Worm (Caenorhabditis elegans) whole organism, L4 larva: ENCODE results near the gene K09H11.15.

Experiments used
- F10B5.3 ChIP-seq: sonication (generic microtip); optimal IDR thresholded peaks from 2 replicates; lab custom pipeline; 2016; ENCODE audit warnings: mild to moderate bottlenecking, missing genetic modification characterization, missing compliant biosample characterization
- F37D6.2 ChIP-seq: sonication (generic microtip); optimal IDR thresholded peaks from 2 replicates; lab custom pipeline; 2016; ENCODE audit warnings: mild to moderate bottlenecking, missing genetic modification characterization, missing compliant biosample characterization
- T20F7.1 ChIP-seq: fragments of 200-800 bp; sonication (Bioruptor generic); optimal IDR thresholded peaks from 2 replicates; lab custom pipeline; 2018; ENCODE audit warnings: mild to moderate bottlenecking, missing genetic modification characterization, missing compliant biosample characterization
- T26A8.4 ChIP-seq: fragments of 200-800 bp; sonication (Bioruptor generic); IDR thresholded peaks from 2 replicates; pipeline ENCODE4 v1.3.6; 2022; ENCODE audit warnings: missing genetic modification characterization, missing compliant biosample characterization
- Y5F2A.4 ChIP-seq: fragments of 200-800 bp; sonication (Bioruptor generic); optimal IDR thresholded peaks from 2 replicates; lab custom pipeline; 2018; ENCODE audit warnings: mild to moderate bottlenecking, missing genetic modification characterization, missing compliant biosample characterization
- Y75B8A.6 ChIP-seq: fragments of 200-800 bp; sonication (Bioruptor generic); IDR thresholded peaks from 2 replicates; pipeline ENCODE4 v1.3.6; 2022; ENCODE audit warnings: missing genetic modification reagents, missing genetic modification characterization, missing compliant biosample characterization
- ZK546.5 ChIP-seq, 2 experiments: sonication (generic microtip); optimal IDR thresholded peaks; 2 replicates each; lab custom pipeline; 2017; ENCODE audit warnings: missing biosample characterization in 2 of 2, missing genetic modification characterization in 2 of 2
- attf-4 ChIP-seq: sonication (generic microtip); optimal IDR thresholded peaks from 3 replicates; lab custom pipeline; 2017; ENCODE audit warnings: missing biosample characterization, missing genetic modification characterization
- ceh-32 ChIP-seq: sonication (generic microtip); optimal IDR thresholded peaks from 2 replicates; lab custom pipeline; 2016; ENCODE audit warnings: mild to moderate bottlenecking, missing genetic modification characterization, missing compliant biosample characterization; ENCODE audit not compliant: poor library complexity
- ceh-82 ChIP-seq: sonication (generic microtip); optimal IDR thresholded peaks from 2 replicates; lab custom pipeline; 2017; ENCODE audit warnings: missing biosample characterization, missing genetic modification characterization
- ces-1 ChIP-seq: fragments of 150-350 bp; sonication (generic microtip); optimal IDR thresholded peaks from 4 replicates; lab custom pipeline; 2014; ENCODE audit warnings: missing biosample characterization, missing genetic modification reagents, missing genetic modification characterization
- daf-19 ChIP-seq: fragments of 200-800 bp; sonication (Bioruptor generic); conservative IDR thresholded peaks from 2 replicates; pipeline ENCODE4 v1.3.6; 2022; ENCODE audit warnings: missing genetic modification characterization, missing compliant biosample characterization
- dmd-8 ChIP-seq: fragments of 200-800 bp; sonication (Bioruptor generic); IDR thresholded peaks from 2 replicates; pipeline ENCODE4 v1.3.6; 2022; ENCODE audit warnings: missing genetic modification characterization, missing compliant biosample characterization
- dmd-9 ChIP-seq: fragments of 200-800 bp; sonication (Bioruptor generic); IDR thresholded peaks from 2 replicates; pipeline ENCODE4 v1.3.6; 2022; ENCODE audit warnings: missing genetic modification reagents, missing genetic modification characterization, missing compliant biosample characterization
- duxl-1 ChIP-seq: sonication (generic microtip); optimal IDR thresholded peaks from 2 replicates; lab custom pipeline; 2016; ENCODE audit warnings: mild to moderate bottlenecking, missing genetic modification characterization, moderate library complexity, missing compliant biosample characterization; ENCODE audit not compliant: poor library complexity
- hlh-11 ChIP-seq: fragments of 200-800 bp; sonication (Bioruptor generic); optimal IDR thresholded peaks from 2 replicates; lab custom pipeline; 2018; ENCODE audit warnings: mild to moderate bottlenecking, missing genetic modification characterization, missing compliant biosample characterization
- hlh-30 ChIP-seq: sonication (generic microtip); optimal IDR thresholded peaks from 2 replicates; lab custom pipeline; 2017; ENCODE audit warnings: antibody characterized with exemption, mild to moderate bottlenecking, missing genetic modification characterization, missing compliant biosample characterization; ENCODE audit not compliant: insufficient read depth
- jun-1 ChIP-seq: fragments of 150-350 bp; optimal IDR thresholded peaks from 2 replicates; lab custom pipeline; 2014; ENCODE audit warnings: missing biosample characterization, missing genetic modification reagents, missing genetic modification characterization
- lim-7 ChIP-seq: fragments of 200-800 bp; sonication (Bioruptor generic); IDR thresholded peaks from 2 replicates; pipeline ENCODE4 v1.3.6; 2022; ENCODE audit warnings: missing genetic modification characterization, missing compliant biosample characterization
- lin-1 ChIP-seq: fragments of 200-800 bp; sonication (Bioruptor generic); IDR thresholded peaks from 2 replicates; pipeline ENCODE4 v1.3.6; 2022; ENCODE audit warnings: missing genetic modification reagents, missing genetic modification characterization, missing compliant biosample characterization
- lin-13 ChIP-seq: fragments of 150-350 bp; optimal IDR thresholded peaks from 2 replicates; lab custom pipeline; 2014; ENCODE audit warnings: missing biosample characterization, missing genetic modification reagents, missing genetic modification characterization
- lin-15B ChIP-seq: fragments of 150-350 bp; sonication (generic microtip); optimal IDR thresholded peaks from 3 replicates; lab custom pipeline; 2014; ENCODE audit warnings: missing biosample characterization, missing genetic modification characterization
- lin-38 ChIP-seq: fragments of 200-800 bp; sonication (Bioruptor generic); IDR thresholded peaks from 2 replicates; pipeline ENCODE4 v1.3.6; 2022; ENCODE audit warnings: missing genetic modification reagents, missing genetic modification characterization, missing compliant biosample characterization
- lin-39 ChIP-seq: fragments of 150-350 bp; optimal IDR thresholded peaks from 2 replicates; lab custom pipeline; 2014; ENCODE audit warnings: missing biosample characterization, missing genetic modification reagents, missing genetic modification characterization
- lsy-2 ChIP-seq, 2 experiments: fragments of 150-350 bp in 1 of 2; sonication (generic microtip) in 1 of 2; optimal IDR thresholded peaks; 2 replicates each; lab custom pipeline; 2014 to 2017; ENCODE audit warnings: missing biosample characterization in 2 of 2, missing genetic modification characterization in 2 of 2
- mdl-1 ChIP-seq, 2 experiments: fragments of 150-350 bp in 1 of 2; sonication (generic microtip) in 1 of 2; optimal IDR thresholded peaks; 2 replicates each; lab custom pipeline; 2014 to 2017; ENCODE audit warnings: missing biosample characterization in 2 of 2, missing genetic modification characterization in 2 of 2
- mdt-29 ChIP-seq: fragments of 200-800 bp; sonication (Bioruptor generic); IDR thresholded peaks from 2 replicates; pipeline ENCODE4 v1.3.6; 2022; ENCODE audit warnings: missing genetic modification reagents, missing genetic modification characterization, missing compliant biosample characterization
- mxl-3 ChIP-seq: fragments of 200-800 bp; sonication (Bioruptor generic); optimal IDR thresholded peaks from 2 replicates; lab custom pipeline; 2018; ENCODE audit warnings: mild to moderate bottlenecking, missing genetic modification characterization, missing compliant biosample characterization
- nhr-10 ChIP-seq: fragments of 150-350 bp; optimal IDR thresholded peaks from 2 replicates; lab custom pipeline; 2014; ENCODE audit warnings: missing biosample characterization, missing genetic modification characterization
- nhr-102 ChIP-seq: sonication (generic microtip); optimal IDR thresholded peaks from 2 replicates; lab custom pipeline; 2016; ENCODE audit warnings: mild to moderate bottlenecking, missing genetic modification characterization, moderate library complexity, missing compliant biosample characterization
- nhr-11 ChIP-seq: fragments of 150-350 bp; optimal IDR thresholded peaks from 2 replicates; lab custom pipeline; 2014; ENCODE audit warnings: missing biosample characterization, missing genetic modification characterization
- nhr-237 ChIP-seq: sonication (generic microtip); optimal IDR thresholded peaks from 2 replicates; lab custom pipeline; 2017; ENCODE audit warnings: missing biosample characterization, missing genetic modification characterization
- nhr-41 ChIP-seq: fragments of 200-800 bp; sonication (Bioruptor generic); IDR thresholded peaks from 2 replicates; pipeline ENCODE4 v1.3.6; 2022; ENCODE audit warnings: missing genetic modification reagents, missing genetic modification characterization, missing compliant biosample characterization
- nhr-42 ChIP-seq: fragments of 200-800 bp; sonication (Bioruptor generic); IDR thresholded peaks from 2 replicates; pipeline ENCODE4 v1.3.6; 2022; ENCODE audit warnings: missing genetic modification characterization, missing compliant biosample characterization
- nhr-48 ChIP-seq: sonication (generic microtip); optimal IDR thresholded peaks from 2 replicates; lab custom pipeline; 2016; ENCODE audit warnings: mild to moderate bottlenecking, missing genetic modification characterization, missing compliant biosample characterization
- nhr-77 ChIP-seq: fragments of 150-350 bp; optimal IDR thresholded peaks from 2 replicates; lab custom pipeline; 2014; ENCODE audit warnings: missing biosample characterization, missing genetic modification characterization
- php-3 ChIP-seq: fragments of 200-800 bp; sonication (Bioruptor generic); IDR thresholded peaks from 2 replicates; pipeline ENCODE4 v1.3.6; 2022; ENCODE audit warnings: missing genetic modification reagents, missing genetic modification characterization, missing compliant biosample characterization
- pqm-1 ChIP-seq: sonication (generic microtip); optimal IDR thresholded peaks from 2 replicates; lab custom pipeline; 2017; ENCODE audit warnings: missing biosample characterization, missing genetic modification characterization
- saeg-2 ChIP-seq: fragments of 200-800 bp; sonication (Bioruptor generic); IDR thresholded peaks from 2 replicates; pipeline ENCODE4 v1.3.6; 2022; ENCODE audit warnings: missing genetic modification reagents, missing genetic modification characterization, missing compliant biosample characterization
- sdz-12 ChIP-seq: fragments of 200-800 bp; sonication (Bioruptor generic); optimal IDR thresholded peaks from 2 replicates; lab custom pipeline; 2018; ENCODE audit warnings: mild to moderate bottlenecking, missing genetic modification characterization, missing compliant biosample characterization
- set-16 ChIP-seq: fragments of 200-800 bp; sonication (Bioruptor generic); IDR thresholded peaks from 2 replicates; pipeline ENCODE4 v1.3.6; 2022; ENCODE audit warnings: missing genetic modification reagents, missing genetic modification characterization, missing compliant biosample characterization
- skn-1 ChIP-seq: fragments of 150-350 bp; optimal IDR thresholded peaks from 2 replicates; lab custom pipeline; 2014; ENCODE audit warnings: missing biosample characterization, missing genetic modification characterization
- snpc-4 ChIP-seq: fragments of 150-350 bp; optimal IDR thresholded peaks from 2 replicates; lab custom pipeline; 2014; ENCODE audit warnings: missing biosample characterization, missing genetic modification characterization
- spr-1 ChIP-seq: sonication (generic microtip); optimal IDR thresholded peaks from 2 replicates; lab custom pipeline; 2016; ENCODE audit warnings: mild to moderate bottlenecking, missing genetic modification characterization, missing compliant biosample characterization
- spr-3 ChIP-seq: fragments of 200-800 bp; sonication (Bioruptor generic); optimal IDR thresholded peaks from 2 replicates; lab custom pipeline; 2018; ENCODE audit warnings: mild to moderate bottlenecking, missing genetic modification characterization, missing compliant biosample characterization
- tra-1 ChIP-seq: fragments of 200-800 bp; sonication (Bioruptor generic); IDR thresholded peaks from 2 replicates; pipeline ENCODE4 v1.3.6; 2022; ENCODE audit warnings: missing genetic modification reagents, missing genetic modification characterization, missing compliant biosample characterization
- unc-130 ChIP-seq: sonication (generic microtip); optimal IDR thresholded peaks from 2 replicates; lab custom pipeline; 2016; ENCODE audit warnings: missing genetic modification reagents, missing genetic modification characterization, missing compliant biosample characterization
- unc-62 ChIP-seq, 3 experiments: fragments of 150-350 bp in 1 of 3; sonication (generic microtip); optimal IDR thresholded peaks in 2 of 3; peaks in 1 of 3; 1 replicate in 1 of 3; 2 replicates in 2 of 3; lab custom pipeline; 2014 to 2017; ENCODE audit warnings: missing biosample characterization in 3 of 3, missing genetic modification characterization in 3 of 3, missing genetic modification reagents in 3 of 3, missing genotype in 1 of 3
- vab-7 ChIP-seq: fragments of 200-800 bp; sonication (Bioruptor generic); IDR thresholded peaks from 2 replicates; pipeline ENCODE4 v1.3.6; 2022; ENCODE audit warnings: missing genetic modification reagents, missing genetic modification characterization, missing compliant biosample characterization
- zag-1 ChIP-seq: fragments of 150-350 bp; optimal IDR thresholded peaks from 2 replicates; lab custom pipeline; 2014; ENCODE audit warnings: missing biosample characterization, missing genetic modification characterization
- zfp-3 ChIP-seq: fragments of 200-800 bp; sonication (Bioruptor generic); conservative IDR thresholded peaks from 2 replicates; pipeline ENCODE4 v1.3.6; 2022; ENCODE audit warnings: missing genetic modification reagents, missing genetic modification characterization, missing compliant biosample characterization
- zip-11 ChIP-seq: fragments of 200-800 bp; sonication (Bioruptor generic); IDR thresholded peaks from 2 replicates; pipeline ENCODE4 v1.3.6; 2022; ENCODE audit warnings: missing genetic modification characterization, missing compliant biosample characterization

Gene K09H11.15

ce11 chrV:5768292-5768695 lies 37.6 kb upstream of the K09H11.15 start (continued):
- TF ChIP-seq php-3 (GFP tag; lab: Robert Waterston, UW), result peak; percentile 61; the same call in 1 of the 2 replicates
- TF ChIP-seq lim-7, result no peak
- no peak for TF ChIP-seq saeg-2 (GFP tag; lab: Robert Waterston, UW)
- TF ChIP-seq lin-1, result peak; percentile 73; the same call in 1 of the 2 replicates
- TF ChIP-seq F37D6.2 (tag; lab: Kevin White, UChicago), result no peak
- TF ChIP-seq lin-15B (tag; lab: Kevin White, UChicago), result no peak
- TF ChIP-seq nhr-42, result no peak
- TF ChIP-seq set-16 (GFP tag; lab: Robert Waterston, UW), result no peak
- peak; percentile 32; the same call in 1 of the 2 replicates for TF ChIP-seq lin-38 (GFP tag; lab: Robert Waterston, UW)
- TF ChIP-seq dmd-9 (GFP tag; lab: Robert Waterston, UW), result no peak
- TF ChIP-seq hlh-30 (tag; lab: Kevin White, UChicago), result peak; percentile 91
- no peak for TF ChIP-seq jun-1 (tag; lab: Kevin White, UChicago)
- TF ChIP-seq ZK546.5 (tag; optimal IDR thresholded peaks at IDR 0.05; lab: Kevin White, UChicago), result no peak
- peak; percentile 78 for TF ChIP-seq nhr-102 (tag; lab: Kevin White, UChicago)
- peak; percentile 79 for TF ChIP-seq nhr-10 (tag; lab: Kevin White, UChicago)
- TF ChIP-seq zfp-3, result no peak
- TF ChIP-seq lin-13 (GFP tag; lab: Kevin White, UChicago), result no peak
- TF ChIP-seq F10B5.3 (tag; lab: Kevin White, UChicago), result no peak
- TF ChIP-seq T26A8.4 (GFP tag; lab: Robert Waterston, UW), result peak; percentile 46
- TF ChIP-seq nhr-11, result no peak
- peak; percentile 82 for TF ChIP-seq mxl-3 (GFP tag; lab: Kevin White, UChicago)
- no peak for TF ChIP-seq lin-39 (tag; lab: Kevin White, UChicago)
- TF ChIP-seq ceh-82 (tag; lab: Kevin White, UChicago), result no peak
- no peak for TF ChIP-seq snpc-4 (tag; lab: Kevin White, UChicago)
- peak; percentile 67 for TF ChIP-seq spr-1 (tag; lab: Kevin White, UChicago)
- no peak for TF ChIP-seq mdt-29 (GFP tag; lab: Robert Waterston, UW)
- peak in 1 of 2 experiments; percentile 71 for TF ChIP-seq unc-62 (GFP tag; optimal IDR thresholded peaks at IDR 0.05 in 1 of 2; lab: Kevin White, UChicago)
- TF ChIP-seq unc-62 (tag; optimal IDR thresholded peaks at IDR 0.05; lab: Kevin White, UChicago), result no peak
- no peak for TF ChIP-seq dmd-8 (GFP tag; lab: Robert Waterston, UW)
- TF ChIP-seq T20F7.1 (GFP tag; lab: Kevin White, UChicago), result peak; percentile 15
- no peak for TF ChIP-seq zip-11 (GFP tag; lab: Robert Waterston, UW)
- no peak for TF ChIP-seq skn-1
- peak; percentile 9 for TF ChIP-seq nhr-77 (tag; lab: Kevin White, UChicago)
- TF ChIP-seq hlh-11 (tag; lab: Kevin White, UChicago), result peak; percentile 98
- TF ChIP-seq spr-3 (GFP tag; lab: Kevin White, UChicago), result no peak
- no peak for TF ChIP-seq attf-4
- no peak for TF ChIP-seq sdz-12 (GFP tag; lab: Kevin White, UChicago)
- TF ChIP-seq ceh-32 (tag; lab: Kevin White, UChicago), result no peak
- no peak for TF ChIP-seq zag-1
- TF ChIP-seq duxl-1, result no peak
- TF ChIP-seq mdl-1 (tag; optimal IDR thresholded peaks at IDR 0.05; lab: Kevin White, UChicago), result peak; percentile 88 to 91
- TF ChIP-seq nhr-48 (tag; lab: Kevin White, UChicago), result peak; percentile 94
- TF ChIP-seq pqm-1, result peak; percentile 33
- TF ChIP-seq unc-130, result no peak
- no peak for TF ChIP-seq Y75B8A.6
- TF ChIP-seq nhr-237 (tag; lab: Kevin White, UChicago), result no peak
- no peak for TF ChIP-seq daf-19
- peak; percentile 40; the same call in 1 of the 2 replicates for TF ChIP-seq tra-1
- no peak for TF ChIP-seq Y5F2A.4
- peak in 1 of 2 experiments; percentile 54 for TF ChIP-seq lsy-2 (tag; optimal IDR thresholded peaks at IDR 0.05; lab: Kevin White, UChicago)
- TF ChIP-seq nhr-41, result no peak
- no peak for TF ChIP-seq vab-7 (GFP tag; lab: Robert Waterston, UW)
- TF ChIP-seq ces-1 (GFP tag; lab: Kevin White, UChicago), result no peak
